Worm (Caenorhabditis elegans) whole organism, midembryonic: ENCODE measurements around the gene abhd-5.2.

Experiments
- cog-1 ChIP-seq: sonication (generic microtip); optimal IDR thresholded peaks from 2 replicates; lab custom pipeline; 2016; ENCODE audit warnings: missing genetic modification characterization, missing compliant biosample characterization
- flt-1 ChIP-seq: fragments of 200-800 bp; sonication (Bioruptor generic); IDR thresholded peaks from 2 replicates; pipeline ENCODE4 v1.3.6; 2022; ENCODE audit warnings: missing genetic modification characterization, missing compliant biosample characterization
- klf-2 ChIP-seq: fragments of 200-800 bp; sonication (Bioruptor generic); conservative IDR thresholded peaks from 2 replicates; pipeline ENCODE4 v1.3.6; 2022; ENCODE audit warnings: missing genetic modification reagents, missing genetic modification characterization, missing compliant biosample characterization
- ztf-29 ChIP-seq: fragments of 200-800 bp; sonication (Bioruptor generic); IDR thresholded peaks from 2 replicates; pipeline ENCODE4 v1.3.6; 2022; ENCODE audit warnings: missing genetic modification reagents, missing genetic modification characterization, missing compliant biosample characterization

ce11 chrV:4851138-4851537, 6.7 kb downstream of the abhd-5.2 start, which contains the start of gene nex-4:
- TF ChIP-seq ztf-29 (GFP tag; lab: Robert Waterston, UW): no peak
- no peak for TF ChIP-seq cog-1
- TF ChIP-seq klf-2 (GFP tag; lab: Robert Waterston, UW): no peak
- no peak for TF ChIP-seq flt-1 (GFP tag; lab: Robert Waterston, UW)
